Worm (Caenorhabditis elegans): ENCODE measurements around the gene F52E1.3.

ce11 chrV:8384809-8385208 lies 9.8 kb upstream of the F52E1.3 start:
- TF ChIP-seq ekl-4 (GFP tag; IDR thresholded peaks at IDR 0.05) (no peak), snpc-1.3 (tag; optimal IDR thresholded peaks at IDR 0.05; ENCODE audit: insufficient read depth) (no peak), gei-17 (GFP tag; optimal IDR thresholded peaks at IDR 0.05) (no peak), F57A8.1 (GFP tag; optimal IDR thresholded peaks at IDR 0.05) (no peak), egl-18 (GFP tag; IDR thresholded peaks at IDR 0.05) (no peak), mel-28 (tag; optimal IDR thresholded peaks at IDR 0.05; ENCODE audit: borderline replicate concordance) (no peak), ztf-18 (tag; optimal IDR thresholded peaks at IDR 0.05) (no peak)
